Fruit fly (Drosophila melanogaster): ENCODE results near the gene CG13786.
A peak's percentile ranks its signal among the peaks of the same experiment; 100 is the strongest.

Gene CG13786

DNA sequence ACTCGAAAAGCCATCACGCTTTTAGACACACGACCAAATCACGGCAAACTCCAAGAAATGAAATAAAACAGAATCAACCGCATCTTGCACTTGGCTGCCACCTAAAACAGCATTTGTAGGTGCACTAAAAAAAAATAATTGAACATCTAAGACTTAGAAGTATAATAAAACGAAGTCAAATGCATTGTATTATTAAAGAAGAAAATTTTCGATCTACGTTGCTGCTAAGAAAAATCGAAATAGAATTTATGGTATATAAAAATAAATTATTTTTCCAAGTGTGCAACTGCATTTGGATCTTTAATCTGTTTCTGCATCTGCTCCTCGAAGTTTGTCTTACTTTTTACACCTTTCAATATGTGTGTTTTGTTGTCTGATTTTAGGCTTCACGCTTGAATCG is 17.5 kb upstream of the CG13786 start (continued):
- TF ChIP-seq lbe (GFP tag; optimal IDR thresholded peaks at IDR 0.05) (no peak), sisA (GFP tag; IDR thresholded peaks at IDR 0.05) (no peak), HLH4C (GFP tag; IDR thresholded peaks at IDR 0.05; ENCODE audit: partially characterized antibody) (no peak), Poxn (GFP tag; IDR thresholded peaks at IDR 0.05) (no peak), Trl (optimal IDR thresholded peaks at IDR 0.05) (no peak), Trl (GFP tag; optimal IDR thresholded peaks at IDR 0.05) (no peak), chn (GFP tag; optimal IDR thresholded peaks at IDR 0.05) (peak; percentile 28), onecut (GFP tag; IDR thresholded peaks at IDR 0.05) (peak; percentile 39), sna (GFP tag; IDR thresholded peaks at IDR 0.05; ENCODE audit: partially characterized antibody) (no peak), emc (GFP tag; optimal IDR thresholded peaks at IDR 0.05) (no peak), hb (GFP tag; IDR thresholded peaks at IDR 0.05; ENCODE audit: partially characterized antibody) (no peak), CG6654 (GFP tag; optimal IDR thresholded peaks at IDR 0.05) (no peak), CG33557 (GFP tag; optimal IDR thresholded peaks at IDR 0.05) (peak; percentile 72), CG1602 (GFP tag; optimal IDR thresholded peaks at IDR 0.05) (peak; percentile 44), Awh (GFP tag; IDR thresholded peaks at IDR 0.05) (no peak), Oli (tag; optimal IDR thresholded peaks at IDR 0.05) (peak; percentile 50), dysf (GFP tag; IDR thresholded peaks at IDR 0.05) (no peak), bbx (GFP tag; IDR thresholded peaks at IDR 0.05; ENCODE audit: partially characterized antibody) (no peak), mirr (GFP tag; optimal IDR thresholded peaks at IDR 0.05) (no peak), gem (tag; optimal IDR thresholded peaks at IDR 0.05) (peak; percentile 82), CG2712 (tag; optimal IDR thresholded peaks at IDR 0.05) (peak; percentile 84), CG14441 (GFP tag; IDR thresholded peaks at IDR 0.05) (no peak), trh (GFP tag; optimal IDR thresholded peaks at IDR 0.05) (no peak), gsb (GFP tag; IDR thresholded peaks at IDR 0.05) (no peak), Dref (GFP tag; IDR thresholded peaks at IDR 0.05) (no peak), run (tag; optimal IDR thresholded peaks at IDR 0.05) (no peak), CG4730 (GFP tag; IDR thresholded peaks at IDR 0.05) (no peak), dan (GFP tag; IDR thresholded peaks at IDR 0.05) (no peak), Optix (GFP tag; IDR thresholded peaks at IDR 0.05) (no peak), p53 (GFP tag; optimal IDR thresholded peaks at IDR 0.05) (no peak), CG32772 (GFP tag; IDR thresholded peaks at IDR 0.05) (no peak), Six4 (GFP tag; optimal IDR thresholded peaks at IDR 0.05) (peak; percentile 39), gcm2 (GFP tag; optimal IDR thresholded peaks at IDR 0.05) (no peak), CG4404 (GFP tag; IDR thresholded peaks at IDR 0.05) (peak; percentile 38; the same call in 1 of the 2 replicates), ara (GFP tag; IDR thresholded peaks at IDR 0.05) (peak; percentile 65), CG18262 (tag; optimal IDR thresholded peaks at IDR 0.05) (peak; percentile 83), CG12744 (GFP tag; optimal IDR thresholded peaks at IDR 0.05) (no peak), CG12071 (GFP tag; optimal IDR thresholded peaks at IDR 0.05) (no peak), B-H1 (GFP tag; IDR thresholded peaks at IDR 0.05) (no peak), CG14965 (GFP tag; optimal IDR thresholded peaks at IDR 0.05; ENCODE audit: borderline replicate concordance) (no peak), grau (tag; optimal IDR thresholded peaks at IDR 0.05) (peak; percentile 57), Rfx (GFP tag; IDR thresholded peaks at IDR 0.05) (no peak), CG6272 (GFP tag; IDR thresholded peaks at IDR 0.05) (no peak), ato (GFP tag; IDR thresholded peaks at IDR 0.05; ENCODE audit: partially characterized antibody) (no peak), Bgb (GFP tag; IDR thresholded peaks at IDR 0.05; ENCODE audit: partially characterized antibody) (no peak), CG15011 (GFP tag; optimal IDR thresholded peaks at IDR 0.05) (no peak), toy (GFP tag; IDR thresholded peaks at IDR 0.05) (no peak), CG9876 (GFP tag; optimal IDR thresholded peaks at IDR 0.05) (no peak), Chrac-16 (GFP tag; optimal IDR thresholded peaks at IDR 0.05) (peak; percentile 51), CG5180 (GFP tag; optimal IDR thresholded peaks at IDR 0.05) (no peak), lab (GFP tag; optimal IDR thresholded peaks at IDR 0.05) (no peak), crp (GFP tag; optimal IDR thresholded peaks at IDR 0.05) (no peak)
